Worm (Caenorhabditis elegans): ENCODE data around the gene sru-16.

- TF ChIP-seq nhr-43 (tag; optimal IDR thresholded peaks at IDR 0.05; ENCODE audit: poor library complexity, severe bottlenecking) (no peak), elt-3 (tag; optimal IDR thresholded peaks at IDR 0.05) (no peak), jun-1 (tag; optimal IDR thresholded peaks at IDR 0.05) (no peak), pha-4 (tag; optimal IDR thresholded peaks at IDR 0.05) (no peak), fkh-10 (GFP tag; optimal IDR thresholded peaks at IDR 0.05) (no peak), unc-62 (GFP tag; optimal IDR thresholded peaks at IDR 0.05) (no peak), nhr-76 (tag; optimal IDR thresholded peaks at IDR 0.05) (no peak), ceh-16 (tag; optimal IDR thresholded peaks at IDR 0.05) (no peak), nhr-25 (tag; optimal IDR thresholded peaks at IDR 0.05) (no peak), mdl-1 (tag; optimal IDR thresholded peaks at IDR 0.05) (no peak)
Measured at ce11 chrIV:13601428-13601827, 22.4 kb downstream of the sru-16 start.

Measured in whole organism, L3 larva.